Worm (Caenorhabditis elegans): Measurements from ENCODE around the gene F42C5.3.

ce11 chrIV:7318900-7319299 lies 31.5 kb upstream of the F42C5.3 start:
- TF ChIP-seq ztf-29 (GFP tag; IDR thresholded peaks at IDR 0.05) (no peak), flt-1 (GFP tag; IDR thresholded peaks at IDR 0.05) (no peak), klf-2 (GFP tag; conservative IDR thresholded peaks at IDR 0.05) (no peak), tab-1 (GFP tag; IDR thresholded peaks at IDR 0.05) (no peak)
